Fruit fly (Drosophila melanogaster) whole organism, embryonic: ENCODE data around the gene Or82a.
A peak's percentile ranks its signal among the peaks of the same experiment; 100 is the strongest.

Experiments
- Atf6 ChIP-seq: fragments of 200-800 bp; sonication (Bioruptor generic); IDR thresholded peaks from 2 replicates; pipeline ENCODE4 v1.3.6; 2022; ENCODE audit warnings: missing biosample characterization, missing genetic modification characterization
- BEAF-32 ChIP-seq: fragments of 200-800 bp; sonication (Bioruptor generic); optimal IDR thresholded peaks from 3 replicates; lab custom pipeline; 2017; ENCODE audit warnings: missing biosample characterization, missing genetic modification characterization, mild to moderate bottlenecking, moderate library complexity, missing genetic modification reagents
- CG10654 ChIP-seq: fragments of 200-800 bp; sonication (Bioruptor generic); optimal IDR thresholded peaks from 2 replicates; lab custom pipeline; 2016; ENCODE audit warnings: missing biosample characterization, missing genetic modification characterization
- CG11093 ChIP-seq: fragments of 200-800 bp; sonication (Bioruptor generic); IDR thresholded peaks from 3 replicates; pipeline ENCODE4 v1.3.6; 2022; ENCODE audit warnings: missing biosample characterization, missing genetic modification characterization
- CG11560 ChIP-seq: fragments of 200-800 bp; sonication (Bioruptor generic); IDR thresholded peaks from 3 replicates; pipeline ENCODE4 v1.3.6; 2022; ENCODE audit warnings: missing biosample characterization, missing genetic modification characterization
- CG11723 ChIP-seq: fragments of 200-800 bp; sonication (Bioruptor generic); optimal IDR thresholded peaks from 2 replicates; lab custom pipeline; 2017; ENCODE audit warnings: missing biosample characterization, mild to moderate bottlenecking, missing genetic modification characterization
- CG12219 ChIP-seq: fragments of 200-800 bp; sonication (Bioruptor generic); optimal IDR thresholded peaks from 3 replicates; lab custom pipeline; 2018; ENCODE audit warnings: missing biosample characterization, mild to moderate bottlenecking, missing genetic modification characterization
- CG1233 ChIP-seq: fragments of 200-800 bp; sonication (Bioruptor generic); optimal IDR thresholded peaks from 4 replicates; lab custom pipeline; 2018; ENCODE audit warnings: missing biosample characterization, mild to moderate bottlenecking, missing genetic modification characterization
- CG13287 ChIP-seq: fragments of 200-800 bp; sonication (Bioruptor generic); IDR thresholded peaks from 2 replicates; pipeline ENCODE4 v1.3.6; 2022; ENCODE audit warnings: missing biosample characterization, missing genetic modification characterization; ENCODE audit not compliant: partially characterized antibody
- CG14441 ChIP-seq: fragments of 200-800 bp; sonication (Bioruptor generic); IDR thresholded peaks from 2 replicates; pipeline ENCODE4 v1.3.6; 2022; ENCODE audit warnings: missing biosample characterization, missing genetic modification characterization
- CG16779 ChIP-seq: fragments of 200-800 bp; sonication (Bioruptor generic); IDR thresholded peaks from 2 replicates; pipeline ENCODE4 v1.3.6; 2022; ENCODE audit warnings: missing biosample characterization, missing genetic modification characterization
- CG17568 ChIP-seq: fragments of 200-800 bp; sonication (Bioruptor generic); optimal IDR thresholded peaks from 2 replicates; lab custom pipeline; 2018; ENCODE audit warnings: missing biosample characterization, mild to moderate bottlenecking, missing genetic modification characterization, moderate library complexity
- CG18764 ChIP-seq: fragments of 200-800 bp; sonication (Bioruptor generic); optimal IDR thresholded peaks from 3 replicates; lab custom pipeline; 2016; ENCODE audit warnings: missing biosample characterization, missing genetic modification characterization
- CG2199 ChIP-seq: fragments of 200-800 bp; sonication (Bioruptor generic); IDR thresholded peaks from 3 replicates; pipeline ENCODE4 v1.3.6; 2022; ENCODE audit warnings: missing biosample characterization, missing genetic modification characterization
- CG2889 ChIP-seq: fragments of 200-800 bp; sonication (Bioruptor generic); IDR thresholded peaks from 3 replicates; pipeline ENCODE4 v1.3.6; 2022; ENCODE audit warnings: missing biosample characterization, missing genetic modification characterization
- CG3838 ChIP-seq: fragments of 200-800 bp; sonication (Bioruptor generic); optimal IDR thresholded peaks from 3 replicates; lab custom pipeline; 2016; ENCODE audit warnings: missing biosample characterization, missing genetic modification characterization
- CG3847 ChIP-seq: fragments of 200-800 bp; sonication (Bioruptor generic); IDR thresholded peaks from 2 replicates; pipeline ENCODE4 v1.3.6; 2022; ENCODE audit warnings: missing biosample characterization, missing genetic modification characterization
- CG4707 ChIP-seq: fragments of 200-800 bp; sonication (Bioruptor generic); optimal IDR thresholded peaks from 2 replicates; lab custom pipeline; 2018; ENCODE audit warnings: missing biosample characterization, mild to moderate bottlenecking, missing genetic modification characterization, moderate library complexity
- CG6272 ChIP-seq: fragments of 200-800 bp; sonication (Bioruptor generic); IDR thresholded peaks from 2 replicates; pipeline ENCODE4 v1.3.6; 2022; ENCODE audit warnings: missing biosample characterization, missing genetic modification characterization
- CG8765 ChIP-seq: fragments of 200-800 bp; sonication (Bioruptor generic); IDR thresholded peaks from 2 replicates; pipeline ENCODE4 v1.3.6; 2022; ENCODE audit warnings: missing biosample characterization, missing genetic modification characterization
- Camta ChIP-seq: fragments of 200-800 bp; sonication (Bioruptor generic); optimal IDR thresholded peaks from 2 replicates; lab custom pipeline; 2016; ENCODE audit warnings: missing biosample characterization, missing genetic modification characterization
- Dfd ChIP-seq, 2 experiments: fragments of >200 bp; optimal IDR thresholded peaks; 2 replicates each; lab custom pipeline; 2017; ENCODE audit warnings: missing biosample characterization in 2 of 2, missing genetic modification characterization in 2 of 2
- Gsc ChIP-seq: fragments of 200-800 bp; sonication (Bioruptor generic); IDR thresholded peaks from 2 replicates; pipeline ENCODE4 v1.3.6; 2022; ENCODE audit warnings: missing biosample characterization, missing genetic modification characterization
- H2.0 ChIP-seq: fragments of 200-800 bp; sonication (Bioruptor generic); IDR thresholded peaks from 2 replicates; pipeline ENCODE4 v1.3.6; 2022; ENCODE audit warnings: missing biosample characterization, missing genetic modification characterization
- Hr39 ChIP-seq: fragments of >200 bp; optimal IDR thresholded peaks from 2 replicates; lab custom pipeline; 2017
- Mrtf ChIP-seq: fragments of 200-800 bp; sonication (Bioruptor generic); IDR thresholded peaks from 3 replicates; pipeline ENCODE4 v1.3.6; 2022; ENCODE audit warnings: missing biosample characterization, missing genetic modification characterization
- Nf-YA ChIP-seq: fragments of 200-800 bp; sonication (Bioruptor generic); IDR thresholded peaks from 2 replicates; pipeline ENCODE4 v1.3.6; 2022; ENCODE audit warnings: missing biosample characterization, missing genetic modification characterization
- Oli ChIP-seq: fragments of 200-800 bp; sonication (Bioruptor generic); optimal IDR thresholded peaks from 2 replicates; lab custom pipeline; 2018; ENCODE audit warnings: missing biosample characterization, mild to moderate bottlenecking, missing genetic modification characterization, moderate library complexity
- aop ChIP-seq: fragments of 200-800 bp; sonication (Bioruptor generic); IDR thresholded peaks from 2 replicates; pipeline ENCODE4 v1.3.6; 2022; ENCODE audit warnings: missing biosample characterization, missing genetic modification characterization
- ara ChIP-seq: fragments of 200-800 bp; sonication (Bioruptor generic); IDR thresholded peaks from 2 replicates; pipeline ENCODE4 v1.3.6; 2022; ENCODE audit warnings: missing biosample characterization, missing genetic modification characterization
- bowl ChIP-seq: fragments of 200-800 bp; sonication (Bioruptor generic); IDR thresholded peaks from 2 replicates; pipeline ENCODE4 v1.3.6; 2022; ENCODE audit warnings: missing biosample characterization, missing genetic modification characterization
- br ChIP-seq: fragments of >200 bp; optimal IDR thresholded peaks from 2 replicates; lab custom pipeline; 2017
- crp ChIP-seq, 2 experiments: fragments of 200-800 bp; sonication (Bioruptor generic); optimal IDR thresholded peaks; 2 replicates in 1 of 2; 3 replicates in 1 of 2; lab custom pipeline; 2017; ENCODE audit warnings: missing biosample characterization in 2 of 2, missing genetic modification characterization in 2 of 2, mild to moderate bottlenecking in 1 of 2, moderate library complexity in 1 of 2
- esg ChIP-seq: fragments of 200-800 bp; sonication (Bioruptor generic); conservative IDR thresholded peaks from 2 replicates; pipeline ENCODE4 v1.3.6; 2022; ENCODE audit warnings: missing biosample characterization, missing genetic modification characterization
- hkb ChIP-seq, 2 experiments: fragments of 200-800 bp in 1 of 2; fragments of >200 bp in 1 of 2; sonication (Bioruptor generic) in 1 of 2; IDR thresholded peaks in 1 of 2; optimal IDR thresholded peaks in 1 of 2; 2 replicates each; pipeline versions ENCODE4 v1.3.6 to Lab custom; 2017 to 2022; ENCODE audit warnings: missing biosample characterization in 1 of 2, missing genetic modification characterization in 1 of 2
- jumu ChIP-seq: fragments of 200-800 bp; sonication (Bioruptor generic); optimal IDR thresholded peaks from 3 replicates; lab custom pipeline; 2016; ENCODE audit warnings: missing biosample characterization, missing genetic modification characterization
- ken ChIP-seq: fragments of 200-800 bp; sonication (Bioruptor generic); IDR thresholded peaks from 3 replicates; pipeline ENCODE4 v1.3.6; 2022; ENCODE audit warnings: missing biosample characterization, missing genetic modification characterization
- lab ChIP-seq: fragments of 200-800 bp; sonication (Bioruptor generic); optimal IDR thresholded peaks from 3 replicates; lab custom pipeline; 2017; ENCODE audit warnings: missing biosample characterization, missing genetic modification characterization, mild to moderate bottlenecking, moderate library complexity, missing genetic modification reagents
- lola ChIP-seq, 3 experiments: fragments of >200 bp in 2 of 3; fragments of 200-800 bp in 1 of 3; sonication (Bioruptor generic) in 1 of 3; optimal IDR thresholded peaks; 2 replicates each; lab custom pipeline; 2017 to 2019; ENCODE audit warnings: missing biosample characterization in 3 of 3, missing genetic modification characterization in 3 of 3, mild to moderate bottlenecking in 1 of 3, moderate library complexity in 1 of 3
- nerfin-1 ChIP-seq: fragments of 200-800 bp; sonication (Bioruptor generic); optimal IDR thresholded peaks from 3 replicates; lab custom pipeline; 2019; ENCODE audit warnings: missing biosample characterization, mild to moderate bottlenecking, missing genetic modification characterization, moderate library complexity
- nmo ChIP-seq: fragments of 200-800 bp; sonication (Bioruptor generic); optimal IDR thresholded peaks from 2 replicates; lab custom pipeline; 2018; ENCODE audit warnings: missing biosample characterization, mild to moderate bottlenecking, missing genetic modification characterization, moderate library complexity
- pan ChIP-seq, 4 experiments: fragments of >200 bp in 3 of 4; fragments of 200-800 bp in 1 of 4; sonication (Bioruptor generic) in 1 of 4; optimal IDR thresholded peaks in 3 of 4; IDR thresholded peaks in 1 of 4; 2 replicates each; pipeline versions ENCODE4 v1.3.6 to Lab custom; 2017 to 2022; ENCODE audit warnings: missing biosample characterization in 2 of 4, missing genetic modification characterization in 2 of 4, mixed read lengths in 1 of 4
- sc ChIP-seq, 3 experiments: fragments of >200 bp in 2 of 3; fragments of 200-800 bp in 1 of 3; sonication (Bioruptor generic) in 1 of 3; optimal IDR thresholded peaks; 2 replicates in 2 of 3; 3 replicates in 1 of 3; lab custom pipeline; 2017; ENCODE audit warnings: mild to moderate bottlenecking in 1 of 3, missing biosample characterization in 1 of 3, missing genetic modification characterization in 1 of 3, missing genetic modification reagents in 1 of 3
- stc ChIP-seq: fragments of 200-800 bp; sonication (Bioruptor generic); IDR thresholded peaks from 2 replicates; pipeline ENCODE4 v1.3.6; 2022; ENCODE audit warnings: missing biosample characterization, missing genetic modification characterization
- toy ChIP-seq: fragments of 200-800 bp; sonication (Bioruptor generic); IDR thresholded peaks from 2 replicates; pipeline ENCODE4 v1.3.6; 2022; ENCODE audit warnings: missing biosample characterization, missing genetic modification characterization
- vvl ChIP-seq: fragments of 200-800 bp; sonication (Bioruptor generic); IDR thresholded peaks from 2 replicates; pipeline ENCODE4 v1.3.6; 2022; ENCODE audit warnings: missing biosample characterization, missing genetic modification characterization
- wdn ChIP-seq: fragments of 200-800 bp; sonication (Bioruptor generic); IDR thresholded peaks from 2 replicates; pipeline ENCODE4 v1.3.6; 2022; ENCODE audit warnings: missing biosample characterization, missing genetic modification characterization
- wek ChIP-seq: fragments of 200-800 bp; sonication (Bioruptor generic); optimal IDR thresholded peaks from 3 replicates; lab custom pipeline; 2018; ENCODE audit warnings: missing biosample characterization, mild to moderate bottlenecking, missing genetic modification characterization, moderate library complexity
- wor ChIP-seq: fragments of 200-800 bp; sonication (Bioruptor generic); IDR thresholded peaks from 2 replicates; pipeline ENCODE4 v1.3.6; 2022; ENCODE audit warnings: missing biosample characterization, missing genetic modification characterization
- yki ChIP-seq: fragments of >200 bp; optimal IDR thresholded peaks from 3 replicates; lab custom pipeline; 2018

The Or82a gene

dm6 chr3R:4214038-4214437, 42.7 kb upstream of the Or82a start (continued):
- peak; percentile 64; the same call in 1 of the 2 replicates for TF ChIP-seq bowl (GFP tag; lab: Robert Waterston, UW)
- TF ChIP-seq Camta (GFP tag; lab: Kevin White, UChicago) = peak; percentile 60
- TF ChIP-seq H2.0 (GFP tag; lab: Robert Waterston, UW) = peak; percentile 85
- TF ChIP-seq Hr39 (lab: Kevin White, UChicago) = no peak
- no peak for TF ChIP-seq CG13287 (GFP tag; lab: Robert Waterston, UW)
- TF ChIP-seq nerfin-1 (tag; lab: Kevin White, UChicago) = peak; percentile 57
- TF ChIP-seq CG8765 (GFP tag; lab: Robert Waterston, UW) = peak; percentile 16; the same call in 1 of the 2 replicates
- peak; percentile 68; the same call in 2 of the 3 replicates for TF ChIP-seq CG11560 (tag; lab: Robert Waterston, UW)
- peak; percentile 84 for TF ChIP-seq ara (GFP tag; lab: Robert Waterston, UW)
- TF ChIP-seq nmo (GFP tag; lab: Kevin White, UChicago) = peak; percentile 80
- peak; percentile 85 for TF ChIP-seq ken (GFP tag; lab: Robert Waterston, UW)
- TF ChIP-seq crp (GFP tag; optimal IDR thresholded peaks at IDR 0.05; lab: Kevin White, UChicago) = peak in 1 of 2 experiments; percentile 25
- peak; percentile 91 for TF ChIP-seq Mrtf (GFP tag; lab: Robert Waterston, UW)
- peak in 1 of 3 experiments; percentile 12 for TF ChIP-seq lola (GFP tag; optimal IDR thresholded peaks at IDR 0.05; lab: Kevin White, UChicago)
- TF ChIP-seq stc (GFP tag; lab: Robert Waterston, UW) = peak; percentile 88
- peak; percentile 74 for TF ChIP-seq CG10654
- peak; percentile 93 for TF ChIP-seq vvl (GFP tag; lab: Robert Waterston, UW)
- peak; percentile 56 for TF ChIP-seq CG1233 (GFP tag; lab: Kevin White, UChicago)
- peak; percentile 69 for TF ChIP-seq wdn
- peak; percentile 80 for TF ChIP-seq CG3847
- TF ChIP-seq aop = peak; percentile 74; the same call in 1 of the 2 replicates
- TF ChIP-seq lab (GFP tag; lab: Kevin White, UChicago) = peak; percentile 82
- TF ChIP-seq CG2199 (GFP tag; lab: Robert Waterston, UW) = peak; percentile 65; the same call in 1 of the 3 replicates
- TF ChIP-seq Gsc = peak; percentile 79
- no peak for TF ChIP-seq Dfd (GFP tag; optimal IDR thresholded peaks at IDR 0.05; lab: Kevin White, UChicago)
- no peak for TF ChIP-seq br (lab: Kevin White, UChicago)
- TF ChIP-seq hkb (optimal IDR thresholded peaks at IDR 0.05; lab: Kevin White, UChicago) = no peak
- TF ChIP-seq hkb (GFP tag; IDR thresholded peaks at IDR 0.05; lab: Robert Waterston, UW) = peak; percentile 92
- peak; percentile 79 for TF ChIP-seq Oli (tag; lab: Kevin White, UChicago)
- TF ChIP-seq sc (optimal IDR thresholded peaks at IDR 0.05; lab: Kevin White, UChicago) = no peak
- TF ChIP-seq sc (GFP tag; optimal IDR thresholded peaks at IDR 0.05; lab: Kevin White, UChicago) = peak; percentile 65
- TF ChIP-seq CG12219 (GFP tag; lab: Kevin White, UChicago) = peak; percentile 73
- no peak for TF ChIP-seq CG17568 (GFP tag; lab: Kevin White, UChicago)
- peak; percentile 60 for TF ChIP-seq CG18764 (GFP tag; lab: Kevin White, UChicago)
- peak; percentile 82 for TF ChIP-seq CG11093 (GFP tag; lab: Robert Waterston, UW)
- peak; percentile 77 for TF ChIP-seq jumu (GFP tag; lab: Kevin White, UChicago)
- TF ChIP-seq toy (GFP tag; lab: Robert Waterston, UW) = peak; percentile 61; the same call in 1 of the 2 replicates
- TF ChIP-seq CG11723 (GFP tag; lab: Kevin White, UChicago) = peak; percentile 69
- TF ChIP-seq CG4707 (GFP tag; lab: Kevin White, UChicago) = no peak
- 0 out of 2 replicates have a peak, but pooled peaks have one; percentile 51 for TF ChIP-seq CG16779 (GFP tag; lab: Robert Waterston, UW)
- TF ChIP-seq CG3838 (GFP tag; lab: Kevin White, UChicago) = no peak
- peak; percentile 87 for TF ChIP-seq Nf-YA (GFP tag; lab: Robert Waterston, UW)
- peak; percentile 92 for TF ChIP-seq CG14441
- TF ChIP-seq CG6272 (GFP tag; lab: Robert Waterston, UW) = peak; percentile 83
- TF ChIP-seq pan (optimal IDR thresholded peaks at IDR 0.05; lab: Kevin White, UChicago) = no peak
- TF ChIP-seq pan (GFP tag; optimal IDR thresholded peaks at IDR 0.05 in 1 of 2, IDR thresholded peaks at IDR 0.05 in 1 of 2) = peak in 1 of 2 experiments; percentile 92
- peak; percentile 37 for TF ChIP-seq wek (GFP tag; lab: Kevin White, UChicago)
- peak; percentile 80 for TF ChIP-seq wor (GFP tag; lab: Robert Waterston, UW)
- TF ChIP-seq Atf6 (GFP tag; lab: Robert Waterston, UW) = peak; percentile 72; the same call in 1 of the 2 replicates
- peak; percentile 88 for TF ChIP-seq esg
- TF ChIP-seq BEAF-32 (GFP tag; lab: Kevin White, UChicago) = no peak
- TF ChIP-seq CG2889 (GFP tag; lab: Robert Waterston, UW) = peak; percentile 63; the same call in 1 of the 3 replicates
- TF ChIP-seq yki (lab: Kevin White, UChicago) = no peak
